Fruit fly (Drosophila melanogaster) whole organism, prepupa: Measurements from ENCODE around the gene CG17717.

ENCODE experiments used
- Blimp-1 ChIP-seq: fragments of 200-800 bp; sonication (Bioruptor generic); optimal IDR thresholded peaks from 3 replicates; lab custom pipeline; 2017; ENCODE audit warnings: missing biosample characterization, missing genetic modification characterization, mild to moderate bottlenecking, moderate library complexity, missing genetic modification reagents
- CG10631 ChIP-seq: fragments of 200-800 bp; sonication (Bioruptor generic); optimal IDR thresholded peaks from 2 replicates; lab custom pipeline; 2016; ENCODE audit warnings: missing biosample characterization, missing genetic modification characterization
- CG10669 ChIP-seq: fragments of 200-800 bp; sonication (Bioruptor generic); optimal IDR thresholded peaks from 3 replicates; lab custom pipeline; 2018; ENCODE audit warnings: missing biosample characterization, mild to moderate bottlenecking, missing genetic modification characterization, moderate library complexity
- CG11762 ChIP-seq: fragments of 200-800 bp; sonication (Bioruptor generic); optimal IDR thresholded peaks from 3 replicates; lab custom pipeline; 2016; ENCODE audit warnings: missing biosample characterization, missing genetic modification characterization; ENCODE audit not compliant: insufficient read depth
- CG11902 ChIP-seq: fragments of 200-800 bp; sonication (Bioruptor generic); optimal IDR thresholded peaks from 3 replicates; lab custom pipeline; 2016; ENCODE audit warnings: missing biosample characterization, missing genetic modification characterization
- CG15336 ChIP-seq: fragments of 200-800 bp; sonication (Bioruptor generic); IDR thresholded peaks from 2 replicates; pipeline ENCODE4 v1.3.6; 2022; ENCODE audit warnings: missing biosample characterization, missing genetic modification characterization
- CG1621 ChIP-seq: fragments of 200-800 bp; sonication (Bioruptor generic); optimal IDR thresholded peaks from 3 replicates; lab custom pipeline; 2018; ENCODE audit warnings: missing biosample characterization, mild to moderate bottlenecking, missing genetic modification characterization
- CG16779 ChIP-seq: fragments of 200-800 bp; sonication (Bioruptor generic); optimal IDR thresholded peaks from 3 replicates; lab custom pipeline; 2017; ENCODE audit warnings: missing biosample characterization, mild to moderate bottlenecking, missing genetic modification characterization
- CG3032 ChIP-seq: fragments of 200-800 bp; optimal IDR thresholded peaks from 2 replicates; lab custom pipeline; 2019; ENCODE audit warnings: missing biosample characterization, mild to moderate bottlenecking, missing genetic modification characterization, moderate library complexity
- CG31627 ChIP-seq: fragments of 200-800 bp; sonication (Bioruptor generic); optimal IDR thresholded peaks from 3 replicates; lab custom pipeline; 2016; ENCODE audit warnings: missing biosample characterization, missing genetic modification characterization
- CG32006 ChIP-seq: fragments of 200-800 bp; sonication (Bioruptor generic); optimal IDR thresholded peaks from 3 replicates; lab custom pipeline; 2017; ENCODE audit warnings: missing biosample characterization, mild to moderate bottlenecking, missing genetic modification characterization
- CG34406 ChIP-seq: fragments of 200-800 bp; sonication (Bioruptor generic); optimal IDR thresholded peaks from 3 replicates; lab custom pipeline; 2016; ENCODE audit warnings: missing biosample characterization, missing genetic modification characterization
- CG3919 ChIP-seq: fragments of 200-800 bp; sonication (Bioruptor generic); optimal IDR thresholded peaks from 3 replicates; lab custom pipeline; 2016; ENCODE audit warnings: missing biosample characterization, missing genetic modification characterization
- CG4318 ChIP-seq: fragments of 200-800 bp; sonication (Bioruptor generic); optimal IDR thresholded peaks from 3 replicates; lab custom pipeline; 2017; ENCODE audit warnings: missing biosample characterization, mild to moderate bottlenecking, missing genetic modification characterization
- CG6163 ChIP-seq: fragments of 200-800 bp; sonication (Bioruptor generic); IDR thresholded peaks from 3 replicates; pipeline ENCODE4 v1.3.6; 2022; ENCODE audit warnings: missing biosample characterization, missing genetic modification characterization
- CG6792 ChIP-seq: fragments of 200-800 bp; sonication (Bioruptor generic); optimal IDR thresholded peaks from 3 replicates; lab custom pipeline; 2016; ENCODE audit warnings: missing biosample characterization, missing genetic modification characterization
- CG6808 ChIP-seq: fragments of 200-800 bp; sonication (Bioruptor generic); optimal IDR thresholded peaks from 3 replicates; lab custom pipeline; 2017; ENCODE audit warnings: missing biosample characterization, missing genetic modification characterization, mild to moderate bottlenecking, moderate library complexity, missing genetic modification reagents
- CG6854 ChIP-seq: fragments of 200-800 bp; sonication (Bioruptor generic); optimal IDR thresholded peaks from 2 replicates; lab custom pipeline; 2017; ENCODE audit warnings: missing biosample characterization, mild to moderate bottlenecking, missing genetic modification characterization
- CG7368 ChIP-seq: fragments of 200-800 bp; sonication (Bioruptor generic); optimal IDR thresholded peaks from 3 replicates; lab custom pipeline; 2016; ENCODE audit warnings: missing biosample characterization, missing genetic modification characterization
- CG8119 ChIP-seq: fragments of 200-800 bp; sonication (Bioruptor generic); IDR thresholded peaks from 3 replicates; pipeline ENCODE4 v1.3.6; 2022; ENCODE audit warnings: missing biosample characterization, missing genetic modification characterization
- CG8319 ChIP-seq: fragments of 200-800 bp; sonication (Bioruptor generic); optimal IDR thresholded peaks from 3 replicates; lab custom pipeline; 2016; ENCODE audit warnings: missing biosample characterization, missing genetic modification characterization
- CG8632 ChIP-seq: fragments of 200-800 bp; sonication (Bioruptor generic); optimal IDR thresholded peaks from 3 replicates; lab custom pipeline; 2016; ENCODE audit warnings: missing biosample characterization, missing genetic modification characterization
- CG9139 ChIP-seq: fragments of 200-800 bp; sonication (Bioruptor generic); optimal IDR thresholded peaks from 3 replicates; lab custom pipeline; 2017; ENCODE audit warnings: missing biosample characterization, mild to moderate bottlenecking, missing genetic modification characterization
- Eip78C ChIP-seq: fragments of 200-800 bp; sonication (Bioruptor generic); peaks from one replicate; lab custom pipeline; 2016; ENCODE audit warnings: missing biosample characterization, missing genetic modification characterization
- Eip93F ChIP-seq: fragments of 200-800 bp; sonication (Bioruptor generic); optimal IDR thresholded peaks from 2 replicates; lab custom pipeline; 2016; ENCODE audit warnings: missing biosample characterization, mild to moderate bottlenecking, missing genetic modification characterization
- Ets21C ChIP-seq: fragments of 200-800 bp; sonication (Bioruptor generic); optimal IDR thresholded peaks from 3 replicates; lab custom pipeline; 2016; ENCODE audit warnings: missing biosample characterization, missing genetic modification characterization
- Ets96B ChIP-seq: fragments of 200-800 bp; optimal IDR thresholded peaks from 2 replicates; lab custom pipeline; 2019; ENCODE audit warnings: missing biosample characterization, mild to moderate bottlenecking, missing genetic modification characterization, moderate library complexity
- Gug ChIP-seq: fragments of 200-800 bp; sonication (Bioruptor generic); IDR thresholded peaks from 2 replicates; pipeline ENCODE4 v1.3.6; 2022; ENCODE audit warnings: missing biosample characterization, missing genetic modification characterization
- Hr39 ChIP-seq: fragments of 200-800 bp; sonication (Bioruptor generic); optimal IDR thresholded peaks from 2 replicates; lab custom pipeline; 2016; ENCODE audit warnings: missing biosample characterization, missing genetic modification characterization
- Hr4 ChIP-seq: fragments of 200-800 bp; sonication (Bioruptor generic); optimal IDR thresholded peaks from 3 replicates; lab custom pipeline; 2016; ENCODE audit warnings: missing biosample characterization, missing genetic modification characterization
- Met ChIP-seq: fragments of 200-800 bp; sonication (Bioruptor generic); optimal IDR thresholded peaks from 3 replicates; lab custom pipeline; 2016; ENCODE audit warnings: missing biosample characterization, missing genetic modification characterization
- Sox14 ChIP-seq: fragments of 200-800 bp; sonication (Bioruptor generic); optimal IDR thresholded peaks from 3 replicates; lab custom pipeline; 2016; ENCODE audit warnings: missing biosample characterization, missing genetic modification characterization
- Sox15 ChIP-seq: fragments of 200-800 bp; sonication (Bioruptor generic); optimal IDR thresholded peaks from 3 replicates; lab custom pipeline; 2016; ENCODE audit warnings: missing biosample characterization, missing genetic modification characterization
- achi ChIP-seq: fragments of 200-800 bp; sonication (Bioruptor generic); optimal IDR thresholded peaks from 3 replicates; lab custom pipeline; 2016; ENCODE audit warnings: missing biosample characterization, missing genetic modification characterization
- acj6 ChIP-seq: fragments of 200-800 bp; sonication (Bioruptor generic); optimal IDR thresholded peaks from 3 replicates; lab custom pipeline; 2016; ENCODE audit warnings: missing biosample characterization, missing genetic modification characterization
- dac ChIP-seq: fragments of 200-800 bp; sonication (Bioruptor generic); optimal IDR thresholded peaks from 2 replicates; lab custom pipeline; 2017; ENCODE audit warnings: missing biosample characterization, mild to moderate bottlenecking, missing genetic modification characterization
- dsx ChIP-seq: fragments of 200-800 bp; optimal IDR thresholded peaks from 3 replicates; lab custom pipeline; 2019; ENCODE audit warnings: missing biosample characterization, mild to moderate bottlenecking, missing genetic modification characterization, moderate library complexity; ENCODE audit not compliant: poor library complexity, severe bottlenecking
- eg ChIP-seq: fragments of 200-800 bp; sonication (Bioruptor generic); IDR thresholded peaks from 3 replicates; pipeline ENCODE4 v1.3.6; 2022; ENCODE audit warnings: missing biosample characterization, missing genetic modification characterization
- esn ChIP-seq: fragments of 200-800 bp; sonication (Bioruptor generic); optimal IDR thresholded peaks from 2 replicates; lab custom pipeline; 2016; ENCODE audit warnings: missing biosample characterization, mild to moderate bottlenecking, missing genetic modification characterization, moderate library complexity
- fd59A ChIP-seq: fragments of 200-800 bp; sonication (Bioruptor generic); optimal IDR thresholded peaks from 2 replicates; lab custom pipeline; 2017; ENCODE audit warnings: missing biosample characterization, mild to moderate bottlenecking, missing genetic modification characterization, missing genetic modification reagents
- fd85E ChIP-seq: fragments of 200-800 bp; sonication (Bioruptor generic); optimal IDR thresholded peaks from 3 replicates; lab custom pipeline; 2016; ENCODE audit warnings: missing biosample characterization, missing genetic modification characterization
- fkh ChIP-seq: fragments of 200-800 bp; sonication (Bioruptor generic); optimal IDR thresholded peaks from 3 replicates; lab custom pipeline; 2017; ENCODE audit warnings: missing biosample characterization, mild to moderate bottlenecking, missing genetic modification characterization, moderate library complexity
- lz ChIP-seq: fragments of 200-800 bp; sonication (Bioruptor generic); optimal IDR thresholded peaks from 3 replicates; lab custom pipeline; 2016; ENCODE audit warnings: missing biosample characterization, missing genetic modification characterization
- net ChIP-seq: fragments of 200-800 bp; sonication (Bioruptor generic); optimal IDR thresholded peaks from 3 replicates; lab custom pipeline; 2016; ENCODE audit warnings: missing biosample characterization, missing genetic modification characterization
- spab ChIP-seq: fragments of 200-800 bp; sonication (Bioruptor generic); optimal IDR thresholded peaks from 2 replicates; lab custom pipeline; 2017; ENCODE audit warnings: missing biosample characterization, mild to moderate bottlenecking, missing genetic modification characterization, missing genetic modification reagents
- topi ChIP-seq: fragments of 200-800 bp; sonication (Bioruptor generic); optimal IDR thresholded peaks from 3 replicates; lab custom pipeline; 2016; ENCODE audit warnings: missing biosample characterization, missing genetic modification characterization
- vri ChIP-seq: fragments of 200-800 bp; sonication (Bioruptor generic); optimal IDR thresholded peaks from 3 replicates; lab custom pipeline; 2016; ENCODE audit warnings: missing biosample characterization, mild to moderate bottlenecking, missing genetic modification characterization

Gene CG17717

DNA sequence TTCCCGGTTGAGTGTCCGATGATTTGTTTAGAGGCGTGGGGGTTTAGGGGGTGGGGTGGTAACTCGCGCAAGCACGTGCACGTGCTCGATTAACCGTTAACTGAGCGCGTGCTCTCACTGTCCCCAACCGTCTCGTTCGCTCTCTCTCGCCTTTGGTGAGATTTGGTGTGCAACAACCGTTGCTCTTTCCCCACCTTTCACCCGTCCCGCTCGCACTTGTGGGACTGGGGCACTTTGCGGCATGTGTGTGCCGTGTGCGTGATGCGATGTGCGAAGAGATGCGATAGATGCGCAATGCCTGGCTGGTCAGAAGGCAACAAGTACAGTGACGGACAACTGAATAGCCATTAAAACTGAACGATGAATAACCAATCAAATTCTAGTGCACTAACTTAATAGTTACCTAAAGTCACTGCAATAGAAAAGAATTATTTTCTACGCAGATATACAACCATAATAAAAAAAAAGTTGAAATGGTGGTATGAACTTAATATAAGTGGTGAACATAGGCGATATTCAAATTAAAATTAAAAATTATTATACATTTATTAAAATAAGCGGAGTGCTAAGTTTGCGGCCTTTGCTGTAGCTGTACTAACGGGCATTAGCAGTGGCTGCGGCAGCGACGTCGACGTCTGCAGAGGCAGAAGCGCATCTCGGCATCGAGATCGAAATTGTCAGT is 17.7 kb upstream of the CG17717 start (continued):
- TF ChIP-seq CG4318 (GFP tag; lab: Kevin White, UChicago) (peak; percentile 90), dsx (peak; percentile 78), CG34406 (GFP tag; lab: Kevin White, UChicago) (peak; percentile 72), CG31627 (GFP tag; lab: Kevin White, UChicago) (peak; percentile 54), Hr39 (GFP tag; lab: Kevin White, UChicago) (peak; percentile 53), Sox15 (GFP tag; lab: Kevin White, UChicago) (peak; percentile 52), CG32006 (GFP tag; lab: Kevin White, UChicago) (peak; percentile 97), net (peak; percentile 81), Gug (GFP tag; lab: Robert Waterston, UW) (peak; percentile 79), Blimp-1 (GFP tag; lab: Kevin White, UChicago) (peak; percentile 60), Eip78C (GFP tag; lab: Kevin White, UChicago) (peak; percentile 89), CG11762 (GFP tag; lab: Kevin White, UChicago) (peak; percentile 70), CG10631 (GFP tag; lab: Kevin White, UChicago) (peak; percentile 82), fd85E (GFP tag; lab: Kevin White, UChicago) (no peak), CG3032 (peak; percentile 77), CG10669 (peak; percentile 74), Eip93F (GFP tag; lab: Kevin White, UChicago) (peak; percentile 37), CG8319 (peak; percentile 31), CG15336 (GFP tag; lab: Robert Waterston, UW) (peak; percentile 95), Ets21C (GFP tag; lab: Kevin White, UChicago) (peak; percentile 45), achi (peak; percentile 88), eg (peak; percentile 90), CG6808 (peak; percentile 73), dac (GFP tag; lab: Kevin White, UChicago) (peak; percentile 89), Ets96B (tag; lab: Kevin White, UChicago) (peak; percentile 75), CG6854 (GFP tag; lab: Kevin White, UChicago) (peak; percentile 68), CG9139 (peak; percentile 40), CG7368 (peak; percentile 64), Sox14 (GFP tag; lab: Kevin White, UChicago) (peak; percentile 66), esn (peak; percentile 75), CG11902 (GFP tag; lab: Kevin White, UChicago) (peak; percentile 42)

DNA sequence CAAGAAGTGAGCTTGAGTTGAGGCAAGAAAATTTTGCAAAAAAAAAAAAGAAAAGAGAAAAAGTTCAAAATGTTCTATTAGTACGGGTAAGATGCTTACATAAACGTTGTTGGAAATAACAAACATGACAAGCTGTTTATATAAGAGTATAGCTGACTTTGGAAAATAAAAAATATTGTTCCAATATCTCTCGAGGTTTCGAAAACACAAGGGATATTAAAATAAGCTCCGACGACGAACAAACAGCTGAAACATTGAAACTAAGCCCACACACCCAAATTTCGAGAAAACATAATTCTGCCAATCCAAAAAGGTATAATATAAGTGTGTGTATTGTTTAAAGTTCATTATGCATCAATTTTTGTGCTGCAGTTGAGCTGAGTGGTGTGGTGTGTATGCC is 15.3 kb upstream of the CG17717 start:
- TF ChIP-seq Hr4 = peak; percentile 19
- peak; percentile 42 for TF ChIP-seq CG6808
- TF ChIP-seq fkh (GFP tag; lab: Kevin White, UChicago) = no peak
- TF ChIP-seq CG9139 = no peak
- TF ChIP-seq CG15336 (GFP tag; lab: Robert Waterston, UW) = peak; percentile 58
- TF ChIP-seq vri = peak; percentile 2
- no peak for TF ChIP-seq dsx
- peak; percentile 32 for TF ChIP-seq net
- TF ChIP-seq CG8632 (GFP tag; lab: Kevin White, UChicago) = peak; percentile 33
- TF ChIP-seq CG10631 (GFP tag; lab: Kevin White, UChicago) = peak; percentile 29
- TF ChIP-seq fd85E (GFP tag; lab: Kevin White, UChicago) = no peak
- TF ChIP-seq CG34406 (GFP tag; lab: Kevin White, UChicago) = peak; percentile 54
- no peak for TF ChIP-seq fd59A
- TF ChIP-seq CG6163 (GFP tag; lab: Robert Waterston, UW) = 0 out of 3 replicates have a peak, but pooled peaks have one; percentile 14
- peak; percentile 63 for TF ChIP-seq CG32006 (GFP tag; lab: Kevin White, UChicago)
- no peak for TF ChIP-seq CG8319
- TF ChIP-seq topi (GFP tag; lab: Kevin White, UChicago) = peak; percentile 58
- peak; percentile 19 for TF ChIP-seq Ets21C (GFP tag; lab: Kevin White, UChicago)
- peak; percentile 3 for TF ChIP-seq CG10669
- no peak for TF ChIP-seq CG1621 (tag; lab: Kevin White, UChicago)
- TF ChIP-seq CG8119 = peak; percentile 53; the same call in 2 of the 3 replicates
- TF ChIP-seq Ets96B (tag; lab: Kevin White, UChicago) = no peak
- TF ChIP-seq CG11902 (GFP tag; lab: Kevin White, UChicago) = no peak
- TF ChIP-seq spab (GFP tag; lab: Kevin White, UChicago) = peak; percentile 6
- TF ChIP-seq Sox14 (GFP tag; lab: Kevin White, UChicago) = peak; percentile 41
- TF ChIP-seq esn = peak; percentile 58
- TF ChIP-seq CG16779 (tag; lab: Kevin White, UChicago) = no peak
- TF ChIP-seq lz (GFP tag; lab: Kevin White, UChicago) = peak; percentile 54
- peak; percentile 16 for TF ChIP-seq CG3919
- peak; percentile 59 for TF ChIP-seq CG6792 (GFP tag; lab: Kevin White, UChicago)
- TF ChIP-seq dac (GFP tag; lab: Kevin White, UChicago) = no peak
- peak; percentile 48 for TF ChIP-seq acj6 (GFP tag; lab: Kevin White, UChicago)
- peak; percentile 56 for TF ChIP-seq Met
